Fruit fly (Drosophila melanogaster) whole organism, wandering third instar larva: ENCODE data around the gene Prosbeta2.
A peak's percentile ranks its signal among the peaks of the same experiment; 100 is the strongest.

Experiments
- CG9705 ChIP-seq: fragments of 200-800 bp; sonication (Bioruptor generic); optimal IDR thresholded peaks from 2 replicates; lab custom pipeline; 2018; ENCODE audit warnings: missing biosample characterization, mild to moderate bottlenecking, missing genetic modification characterization
- CrebA ChIP-seq: fragments of 200-800 bp; sonication (Bioruptor generic); optimal IDR thresholded peaks from 2 replicates; lab custom pipeline; 2016; ENCODE audit warnings: missing biosample characterization, mild to moderate bottlenecking, missing genetic modification characterization, borderline replicate concordance
- Dfd ChIP-seq: fragments of >200 bp; optimal IDR thresholded peaks from 2 replicates; lab custom pipeline; 2017; ENCODE audit warnings: missing biosample characterization, missing genetic modification characterization
- Dif ChIP-seq: fragments of 200-275, 200-300 bp; sonication (Bioruptor generic); optimal IDR thresholded peaks from 2 replicates; lab custom pipeline; 2018; ENCODE audit warnings: missing biosample characterization, missing genetic modification characterization; ENCODE audit not compliant: partially characterized antibody
- GATAd ChIP-seq: sonication (Bioruptor generic); optimal IDR thresholded peaks from 2 replicates; lab custom pipeline; 2016; ENCODE audit warnings: missing biosample characterization, missing genetic modification characterization
- HLH106 ChIP-seq: fragments of 200-800 bp; optimal IDR thresholded peaks from 3 replicates; lab custom pipeline; 2019; ENCODE audit warnings: missing biosample characterization, mild to moderate bottlenecking, missing genetic modification characterization, moderate library complexity
- Hnf4 ChIP-seq: fragments of 200-800 bp; sonication (Bioruptor generic); optimal IDR thresholded peaks from 2 replicates; lab custom pipeline; 2016; ENCODE audit warnings: missing biosample characterization, mild to moderate bottlenecking, missing genetic modification characterization
- Hr78 ChIP-seq: fragments of >200 bp; optimal IDR thresholded peaks from 2 replicates; lab custom pipeline; 2017; ENCODE audit warnings: missing biosample characterization, missing genetic modification characterization
- Hr83 ChIP-seq: fragments of 200-300 bp; sonication (Bioruptor generic); optimal IDR thresholded peaks from 2 replicates; lab custom pipeline; 2016; ENCODE audit warnings: missing biosample characterization, mild to moderate bottlenecking, missing genetic modification characterization, moderate library complexity; ENCODE audit not compliant: poor library complexity, severe bottlenecking
- Mio ChIP-seq: sonication (Bioruptor generic); optimal IDR thresholded peaks from 2 replicates; lab custom pipeline; 2016; ENCODE audit warnings: missing biosample characterization, missing genetic modification characterization
- Myc ChIP-seq: fragments of >200 bp; optimal IDR thresholded peaks from 2 replicates; lab custom pipeline; 2017
- N ChIP-seq: fragments of >200 bp; optimal IDR thresholded peaks from 2 replicates; lab custom pipeline; 2018; ENCODE audit warnings: missing biosample characterization, missing external identifiers, missing genetic modification characterization
- Rel ChIP-seq, 2 experiments: fragments of 200-800 bp; sonication (Bioruptor generic) in 1 of 2; optimal IDR thresholded peaks; 2 replicates in 1 of 2; 3 replicates in 1 of 2; lab custom pipeline; 2016 to 2019; ENCODE audit warnings: mild to moderate bottlenecking in 2 of 2, missing biosample characterization in 2 of 2, missing genetic modification characterization in 2 of 2, moderate library complexity in 1 of 2
- Sp1 ChIP-seq: fragments of 200-800 bp; sonication (Bioruptor generic); optimal IDR thresholded peaks from 3 replicates; lab custom pipeline; 2019; ENCODE audit warnings: missing biosample characterization, mild to moderate bottlenecking, missing genetic modification characterization, moderate library complexity
- Vsx2 ChIP-seq: fragments of 200-300, 225-300 bp; sonication (Bioruptor generic); optimal IDR thresholded peaks from 2 replicates; lab custom pipeline; 2018; ENCODE audit warnings: missing biosample characterization, missing genetic modification characterization; ENCODE audit not compliant: partially characterized antibody
- dl ChIP-seq, 2 experiments: fragments of 175-275, 200-275 bp in 1 of 2; fragments of 200-275 bp in 1 of 2; sonication (Bioruptor generic); optimal IDR thresholded peaks; lab custom pipeline; 2018; ENCODE audit warnings: mild to moderate bottlenecking in 2 of 2, missing biosample characterization in 2 of 2, missing genetic modification characterization in 2 of 2, moderate library complexity in 2 of 2; ENCODE audit not compliant: partially characterized antibody in 2 of 2, insufficient read depth in 1 of 2
- dmrt93B ChIP-seq: fragments of 200-800 bp; sonication (Bioruptor generic); optimal IDR thresholded peaks from 2 replicates; lab custom pipeline; 2018; ENCODE audit warnings: missing biosample characterization, mild to moderate bottlenecking, missing genetic modification characterization
- dsf ChIP-seq: sonication (Bioruptor generic); optimal IDR thresholded peaks from 2 replicates; lab custom pipeline; 2016; ENCODE audit warnings: missing biosample characterization, missing genetic modification characterization, borderline replicate concordance
- ey ChIP-seq: fragments of 200-800 bp; sonication (Bioruptor generic); optimal IDR thresholded peaks from 2 replicates; lab custom pipeline; 2016; ENCODE audit warnings: missing biosample characterization, missing genetic modification characterization
- foxo ChIP-seq, 2 experiments: fragments of 200-800 bp; sonication (Bioruptor generic); optimal IDR thresholded peaks; 2 replicates in 1 of 2; 3 replicates in 1 of 2; lab custom pipeline; 2016 to 2017; ENCODE audit warnings: missing biosample characterization in 2 of 2, missing genetic modification characterization in 2 of 2
- fru ChIP-seq: fragments of 200-800 bp; sonication (Bioruptor generic); optimal IDR thresholded peaks from 3 replicates; lab custom pipeline; 2016; ENCODE audit warnings: missing biosample characterization, mild to moderate bottlenecking, missing genetic modification characterization
- h ChIP-seq: fragments of 200-800 bp; sonication (Bioruptor generic); optimal IDR thresholded peaks from 3 replicates; lab custom pipeline; 2016; ENCODE audit warnings: missing biosample characterization, mild to moderate bottlenecking, missing genetic modification characterization
- jim ChIP-seq: fragments of 175-275, 200-325 bp; sonication (Bioruptor generic); optimal IDR thresholded peaks from 2 replicates; lab custom pipeline; 2016; ENCODE audit warnings: missing biosample characterization, mild to moderate bottlenecking, missing genetic modification characterization
- lola ChIP-seq: fragments of >200 bp; optimal IDR thresholded peaks from 2 replicates; lab custom pipeline; 2017; ENCODE audit warnings: missing biosample characterization, missing genetic modification characterization
- pan ChIP-seq: fragments of >200 bp; optimal IDR thresholded peaks from 2 replicates; lab custom pipeline; 2017
- psq ChIP-seq: fragments of 200-800 bp; sonication (Bioruptor generic); optimal IDR thresholded peaks from 3 replicates; lab custom pipeline; 2017; ENCODE audit warnings: missing biosample characterization, mild to moderate bottlenecking, missing genetic modification characterization, moderate library complexity
- rgr ChIP-seq: fragments of 200-800 bp; sonication (Bioruptor generic); optimal IDR thresholded peaks from 3 replicates; lab custom pipeline; 2016; ENCODE audit warnings: missing biosample characterization, mild to moderate bottlenecking, missing genetic modification characterization
- sage ChIP-seq: fragments of 200-800 bp; sonication (Bioruptor generic); optimal IDR thresholded peaks from 2 replicates; lab custom pipeline; 2016; ENCODE audit warnings: missing biosample characterization, mild to moderate bottlenecking, missing genetic modification characterization
- sv ChIP-seq: fragments of 200-800 bp; sonication (Bioruptor generic); optimal IDR thresholded peaks from 3 replicates; lab custom pipeline; 2016; ENCODE audit warnings: missing biosample characterization, missing genetic modification characterization
- tai ChIP-seq: sonication (Bioruptor generic); optimal IDR thresholded peaks from 2 replicates; lab custom pipeline; 2016; ENCODE audit warnings: missing biosample characterization, missing genetic modification characterization
- usp ChIP-seq: fragments of >200 bp; optimal IDR thresholded peaks from 2 replicates; lab custom pipeline; 2017; ENCODE audit warnings: missing biosample characterization, missing genetic modification characterization
- woc ChIP-seq: sonication (Bioruptor generic); optimal IDR thresholded peaks from 2 replicates; lab custom pipeline; 2016; ENCODE audit warnings: missing biosample characterization, mild to moderate bottlenecking, missing genetic modification characterization

Gene Prosbeta2

DNA sequence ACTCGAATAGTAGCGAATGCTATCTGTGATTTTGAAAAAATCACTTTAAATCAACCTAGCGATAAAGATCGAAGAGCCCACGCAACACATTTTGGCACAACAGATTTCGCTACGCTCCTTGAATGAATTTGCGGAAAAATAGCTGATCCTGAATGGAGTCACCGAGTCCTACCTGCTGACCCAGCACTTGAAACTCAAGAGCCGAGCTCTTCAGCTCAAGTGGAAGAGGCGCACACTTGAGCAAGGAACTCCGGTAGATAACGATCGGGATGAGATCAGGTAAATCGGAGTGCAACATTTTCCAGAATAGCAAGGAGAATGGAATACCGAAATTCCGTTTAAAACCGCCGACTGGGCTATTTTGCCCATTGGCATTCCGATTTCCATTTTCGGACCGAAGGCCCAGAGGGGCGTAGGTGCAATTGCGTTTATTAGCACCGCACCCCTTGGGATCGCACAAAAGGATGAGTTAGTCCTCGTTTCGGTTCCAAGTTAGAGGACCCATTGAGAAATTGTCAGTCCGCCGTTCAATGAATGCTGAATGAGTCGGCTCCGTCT, 40.7 kb downstream of the Prosbeta2 start:
- TF ChIP-seq foxo (GFP tag; optimal IDR thresholded peaks at IDR 0.05; lab: Kevin White, UChicago) (no peak), pan (lab: Kevin White, UChicago) (no peak), Rel (GFP tag; optimal IDR thresholded peaks at IDR 0.05; lab: Kevin White, UChicago) (no peak), Rel (tag; optimal IDR thresholded peaks at IDR 0.05; lab: Kevin White, UChicago) (no peak), Hr83 (GFP tag; lab: Kevin White, UChicago) (no peak), jim (no peak), GATAd (GFP tag; lab: Kevin White, UChicago) (no peak), dsf (no peak), Dif (GFP tag; lab: Kevin White, UChicago) (no peak), lola (GFP tag; lab: Kevin White, UChicago) (no peak), N (GFP tag; lab: Kevin White, UChicago) (no peak), tai (no peak)
- TF ChIP-seq, all 38 proteins: peak for 0

- TF ChIP-seq Hr78 (GFP tag; lab: Kevin White, UChicago), result no peak
- TF ChIP-seq psq, result no peak
- TF ChIP-seq dl (GFP tag; optimal IDR thresholded peaks at IDR 0.05; lab: Kevin White, UChicago; ENCODE audit: insufficient read depth in 1 of 2, partially characterized antibody in 2 of 2), result no peak
- TF ChIP-seq usp (GFP tag; lab: Kevin White, UChicago), result no peak
- no peak for TF ChIP-seq Dif (GFP tag; lab: Kevin White, UChicago)
- TF ChIP-seq Myc (lab: Kevin White, UChicago), result no peak
- TF ChIP-seq rgr (GFP tag; lab: Kevin White, UChicago), result no peak
- no peak for TF ChIP-seq jim
- TF ChIP-seq ey (GFP tag; lab: Kevin White, UChicago), result no peak
- no peak for TF ChIP-seq HLH106 (tag; lab: Kevin White, UChicago)
- no peak for TF ChIP-seq Dfd (GFP tag; lab: Kevin White, UChicago)
- TF ChIP-seq foxo (GFP tag; optimal IDR thresholded peaks at IDR 0.05; lab: Kevin White, UChicago), result no peak
- no peak for TF ChIP-seq CrebA (GFP tag; lab: Kevin White, UChicago)
- TF ChIP-seq sage (GFP tag; lab: Kevin White, UChicago), result no peak
- no peak for TF ChIP-seq GATAd (GFP tag; lab: Kevin White, UChicago)
- TF ChIP-seq, all 38 proteins: peak for 0
Measured at dm6 chr3L:15042470-15042869, 42.7 kb downstream of the Prosbeta2 start, which contains the start of gene Rpn12R. Gene Rpn12R (minus strand): TSS chr3L:15042570.

DNA sequence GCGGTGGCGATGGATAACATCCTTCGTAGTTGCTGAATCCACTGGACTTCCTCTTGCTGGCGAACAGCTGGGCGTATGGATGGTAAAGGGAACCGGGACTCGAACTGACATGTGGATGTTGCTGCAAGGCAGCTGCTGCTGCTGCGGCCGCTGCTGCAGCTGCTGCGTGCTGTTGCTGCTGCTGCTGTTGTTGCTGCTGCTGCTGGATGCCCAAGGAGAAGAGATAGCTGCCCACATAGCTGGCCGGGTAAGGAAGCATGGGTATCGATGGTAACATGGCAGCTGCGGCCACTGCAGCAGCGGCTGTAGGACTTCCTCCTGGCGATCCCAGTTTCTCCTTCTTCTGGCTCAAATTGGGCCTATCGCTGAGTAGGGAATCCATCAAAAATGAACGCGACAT, 43.7 kb downstream of the Prosbeta2 start:
- TF ChIP-seq Dfd (GFP tag; lab: Kevin White, UChicago) (peak; percentile 75), dsf (no peak)

DNA sequence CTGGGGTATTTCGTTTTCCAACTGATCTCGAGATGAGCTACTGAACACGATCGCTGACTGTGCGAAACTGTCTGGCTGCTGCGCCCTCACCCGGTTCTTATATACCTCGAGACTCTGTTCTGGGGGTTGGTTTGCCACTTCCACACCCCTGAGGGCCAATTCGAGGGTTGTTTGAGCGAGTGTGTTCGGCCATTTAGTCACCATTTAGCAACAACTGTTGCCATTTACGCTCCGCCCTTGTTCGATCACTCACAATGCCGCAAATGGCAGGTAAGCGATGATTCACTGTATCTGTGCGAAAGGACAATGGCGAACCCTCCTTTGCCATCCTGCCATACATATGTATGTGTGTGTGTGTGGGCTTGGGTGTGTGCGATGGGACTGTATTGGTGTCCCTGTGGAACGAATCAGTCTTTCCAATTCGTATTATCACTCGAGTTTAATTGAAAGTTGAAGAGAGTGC, 44.2 kb downstream of the Prosbeta2 start, which contains the start of gene ind:
ind (minus strand) TSS at position 51 of the 463 bp plus-strand sequence.
- TF ChIP-seq pan (lab: Kevin White, UChicago) (no peak), foxo (GFP tag; optimal IDR thresholded peaks at IDR 0.05; lab: Kevin White, UChicago) (no peak), psq (no peak), Mio (no peak), Rel (GFP tag; optimal IDR thresholded peaks at IDR 0.05; lab: Kevin White, UChicago) (no peak), Rel (tag; optimal IDR thresholded peaks at IDR 0.05; lab: Kevin White, UChicago) (no peak), HLH106 (tag; lab: Kevin White, UChicago) (no peak), h (GFP tag; lab: Kevin White, UChicago) (no peak), N (GFP tag; lab: Kevin White, UChicago) (no peak), GATAd (GFP tag; lab: Kevin White, UChicago) (no peak), Hnf4 (GFP tag; lab: Kevin White, UChicago) (no peak), CG9705 (GFP tag; lab: Kevin White, UChicago) (no peak), Sp1 (no peak), jim (no peak), Dfd (GFP tag; lab: Kevin White, UChicago) (no peak), dsf (no peak), Hr83 (GFP tag; lab: Kevin White, UChicago) (no peak)
- TF ChIP-seq, all 38 proteins: peak for 0

DNA sequence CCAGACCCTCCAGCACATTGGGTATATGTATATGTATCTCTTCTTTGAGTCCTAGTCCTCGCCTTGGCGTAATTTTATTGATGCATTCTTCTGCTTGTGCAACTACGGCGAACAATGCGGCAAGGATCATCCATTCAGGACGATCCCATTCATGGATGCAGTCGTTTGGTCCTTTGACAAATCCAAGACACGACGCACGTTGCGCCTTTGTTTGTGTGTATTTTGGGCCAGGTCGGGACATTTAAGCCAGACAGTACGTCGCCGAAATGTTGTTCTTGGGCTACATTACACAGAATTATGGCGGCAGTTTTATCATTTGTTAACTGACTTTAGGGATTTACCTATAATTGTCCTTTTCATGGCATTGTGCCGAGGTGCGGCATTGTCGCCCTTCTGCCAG, 45.4 kb downstream of the Prosbeta2 start:
- TF ChIP-seq Vsx2 (GFP tag; lab: Kevin White, UChicago) (no peak), h (GFP tag; lab: Kevin White, UChicago) (no peak), usp (GFP tag; lab: Kevin White, UChicago) (no peak), dmrt93B (no peak), ey (GFP tag; lab: Kevin White, UChicago) (no peak), jim (no peak), Dif (GFP tag; lab: Kevin White, UChicago) (no peak), fru (GFP tag; lab: Kevin White, UChicago) (no peak), rgr (GFP tag; lab: Kevin White, UChicago) (no peak), Hr83 (GFP tag; lab: Kevin White, UChicago) (no peak), Rel (GFP tag; optimal IDR thresholded peaks at IDR 0.05; lab: Kevin White, UChicago) (no peak), Rel (tag; optimal IDR thresholded peaks at IDR 0.05; lab: Kevin White, UChicago) (no peak), psq (no peak), woc (GFP tag; lab: Kevin White, UChicago) (no peak), N (GFP tag; lab: Kevin White, UChicago) (no peak), HLH106 (tag; lab: Kevin White, UChicago) (no peak), sv (GFP tag; lab: Kevin White, UChicago) (no peak), foxo (GFP tag; optimal IDR thresholded peaks at IDR 0.05; lab: Kevin White, UChicago) (no peak)
